Worm (Caenorhabditis elegans): ENCODE measurements around the gene C28H8.5.

The C28H8.5 gene

ce11 chrIII:5898631-5899030 is 14.5 kb downstream of the C28H8.5 start:
- peak in 1 of 2 experiments; percentile 15 for TF ChIP-seq lsy-2 (tag; optimal IDR thresholded peaks at IDR 0.05)
- TF ChIP-seq ceh-16 (tag; optimal IDR thresholded peaks at IDR 0.05): no peak
- TF ChIP-seq nhr-77 (tag; optimal IDR thresholded peaks at IDR 0.05): no peak
- no peak for TF ChIP-seq sma-9 (GFP tag; optimal IDR thresholded peaks at IDR 0.05)
- TF ChIP-seq sma-9 (tag; optimal IDR thresholded peaks at IDR 0.05): no peak
- peak; percentile 7 for TF ChIP-seq nhr-129 (tag; optimal IDR thresholded peaks at IDR 0.05)
- TF ChIP-seq ztf-1 (GFP tag; conservative IDR thresholded peaks at IDR 0.05): no peak
- TF ChIP-seq R02D3.7 (tag; optimal IDR thresholded peaks at IDR 0.05): no peak
- TF ChIP-seq nhr-12 (tag; optimal IDR thresholded peaks at IDR 0.05): no peak
- TF ChIP-seq F13H6.1 (tag; optimal IDR thresholded peaks at IDR 0.05): peak; percentile 12
- TF ChIP-seq dmd-4 (tag; optimal IDR thresholded peaks at IDR 0.05): no peak
- TF ChIP-seq nhr-25 (tag; optimal IDR thresholded peaks at IDR 0.05): no peak
- no peak for TF ChIP-seq elt-3 (tag; optimal IDR thresholded peaks at IDR 0.05)
- peak; percentile 23 for TF ChIP-seq unc-55 (GFP tag; optimal IDR thresholded peaks at IDR 0.05)
- TF ChIP-seq lin-39 (tag; optimal IDR thresholded peaks at IDR 0.05): no peak
- no peak for TF ChIP-seq Y55F3AM.14 (GFP tag; optimal IDR thresholded peaks at IDR 0.05)
- TF ChIP-seq blmp-1 (tag; optimal IDR thresholded peaks at IDR 0.05; ENCODE audit: insufficient read depth): no peak
- TF ChIP-seq nhr-6 (tag; optimal IDR thresholded peaks at IDR 0.05): no peak
- no peak for TF ChIP-seq unc-39 (tag; optimal IDR thresholded peaks at IDR 0.05)
- no peak for TF ChIP-seq sma-3 (GFP tag; optimal IDR thresholded peaks at IDR 0.05)
- no peak for TF ChIP-seq alr-1 (tag; optimal IDR thresholded peaks at IDR 0.05)

ce11 chrIII:5900709-5901108 is 16.6 kb downstream of the C28H8.5 start:
- TF ChIP-seq egl-27 (tag; optimal IDR thresholded peaks at IDR 0.05): no peak
- no peak for TF ChIP-seq ztf-11 (tag; optimal IDR thresholded peaks at IDR 0.05)
- TF ChIP-seq fos-1 (tag; optimal IDR thresholded peaks at IDR 0.05): peak; percentile 69
- peak; percentile 77 for TF ChIP-seq nhr-129 (tag; optimal IDR thresholded peaks at IDR 0.05)
- no peak for TF ChIP-seq crh-2 (tag; optimal IDR thresholded peaks at IDR 0.05)
- no peak for TF ChIP-seq nhr-77 (tag; optimal IDR thresholded peaks at IDR 0.05)
- TF ChIP-seq F13H6.1 (tag; optimal IDR thresholded peaks at IDR 0.05): no peak
- no peak for TF ChIP-seq elt-1 (tag; optimal IDR thresholded peaks at IDR 0.05)

DNA sequence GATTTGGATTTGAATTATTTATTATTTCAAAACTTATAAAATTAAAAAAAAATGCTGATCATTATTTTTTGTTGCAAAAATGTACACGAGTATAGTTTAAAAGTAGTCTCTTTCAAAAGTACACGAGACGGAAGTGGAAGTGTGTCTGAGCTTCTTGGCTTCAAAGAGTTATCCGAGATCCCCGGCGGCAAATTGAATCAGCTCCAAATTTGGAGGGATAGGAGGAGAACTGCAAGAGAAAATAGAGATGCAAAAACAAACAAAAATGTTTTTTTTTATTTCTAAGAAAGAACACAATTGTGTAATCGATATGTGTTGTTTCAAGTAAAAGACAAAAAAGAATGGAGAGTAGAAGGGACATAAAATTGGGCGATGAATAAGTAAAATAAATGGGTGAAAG is 18.5 kb downstream of the C28H8.5 start:
- TF ChIP-seq unc-39 (tag; optimal IDR thresholded peaks at IDR 0.05) (no peak), nhr-10 (tag; optimal IDR thresholded peaks at IDR 0.05) (no peak), sem-4 (tag; optimal IDR thresholded peaks at IDR 0.05) (no peak), nhr-12 (tag; optimal IDR thresholded peaks at IDR 0.05) (no peak), Y55F3AM.14 (GFP tag; optimal IDR thresholded peaks at IDR 0.05) (no peak), lin-11 (tag; optimal IDR thresholded peaks at IDR 0.05) (no peak), elt-1 (tag; optimal IDR thresholded peaks at IDR 0.05) (no peak)

DNA sequence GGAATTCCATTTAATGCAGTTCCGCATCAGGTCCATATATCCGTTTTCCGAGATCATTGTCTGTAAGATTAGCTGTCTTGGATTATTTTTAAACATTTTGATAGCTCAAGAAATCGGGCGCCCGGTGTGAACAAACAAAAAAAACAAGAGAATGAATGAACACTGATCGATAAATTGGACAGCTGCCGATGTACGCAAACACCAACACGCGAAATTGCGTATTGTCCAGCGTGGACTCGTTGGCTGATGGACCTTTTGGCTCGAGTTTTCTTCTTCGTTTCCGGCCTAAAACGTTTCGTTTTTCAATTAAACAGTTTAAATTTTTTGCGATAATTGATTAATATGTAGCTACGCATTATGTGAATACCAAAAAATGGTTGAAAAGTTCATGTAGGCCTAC is 22.0 kb downstream of the C28H8.5 start, which contains the start of gene dpff-1:
Gene dpff-1 (minus strand): TSS at position 288 of the 400 bp plus-strand sequence.
- TF ChIP-seq F13H6.1 (tag; optimal IDR thresholded peaks at IDR 0.05): peak; percentile 34
- peak; percentile 39 for TF ChIP-seq unc-55 (GFP tag; optimal IDR thresholded peaks at IDR 0.05)
- TF ChIP-seq C34F6.9 (tag; optimal IDR thresholded peaks at IDR 0.05): peak; percentile 37
- TF ChIP-seq lsy-2 (tag; optimal IDR thresholded peaks at IDR 0.05): peak in 1 of 2 experiments; percentile 44
- TF ChIP-seq ama-1 (optimal IDR thresholded peaks at IDR 0.05): peak; percentile 21
- no peak for TF ChIP-seq sma-3 (GFP tag; optimal IDR thresholded peaks at IDR 0.05)
- peak; percentile 39 for TF ChIP-seq nhr-129 (tag; optimal IDR thresholded peaks at IDR 0.05)
- TF ChIP-seq Y55F3AM.14 (GFP tag; optimal IDR thresholded peaks at IDR 0.05): no peak
- peak; percentile 5 for TF ChIP-seq gmeb-1 (tag; optimal IDR thresholded peaks at IDR 0.05)
- TF ChIP-seq crh-2 (tag; optimal IDR thresholded peaks at IDR 0.05): peak; percentile 3
- TF ChIP-seq sem-4 (tag; optimal IDR thresholded peaks at IDR 0.05): no peak
- no peak for TF ChIP-seq ZK546.5 (tag; optimal IDR thresholded peaks at IDR 0.05)
- TF ChIP-seq nhr-6 (tag; optimal IDR thresholded peaks at IDR 0.05): no peak

DNA sequence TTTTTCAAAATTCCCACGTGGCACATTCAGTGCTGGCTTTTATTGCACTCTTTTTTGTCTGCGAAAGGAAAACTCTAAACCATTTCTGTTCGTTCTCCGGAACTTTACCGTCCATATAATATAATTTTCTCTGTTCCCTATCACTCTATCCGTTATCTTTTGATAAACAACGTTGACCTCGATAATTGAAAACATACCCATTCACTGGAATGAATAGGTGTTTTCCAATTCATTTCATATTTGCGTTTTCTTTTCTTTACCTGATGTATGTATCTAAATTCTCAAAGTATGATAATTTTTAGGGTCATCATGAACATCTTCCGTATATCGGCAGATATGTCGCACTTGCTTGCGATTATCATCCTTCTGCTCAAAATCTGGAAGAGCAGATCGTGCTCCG is 22.6 kb downstream of the C28H8.5 start, which contains the start of gene erd-2.2:
Gene erd-2.2 (plus strand): TSS at position 301 of the 400 bp plus-strand sequence.
- TF ChIP-seq lin-39 (tag; optimal IDR thresholded peaks at IDR 0.05) (no peak), ZK546.5 (tag; optimal IDR thresholded peaks at IDR 0.05) (no peak), ztf-4 (tag; optimal IDR thresholded peaks at IDR 0.05) (no peak), nhr-237 (tag; optimal IDR thresholded peaks at IDR 0.05) (no peak), zag-1 (tag; optimal IDR thresholded peaks at IDR 0.05) (no peak), ztf-11 (tag; optimal IDR thresholded peaks at IDR 0.05) (no peak), lin-11 (tag; optimal IDR thresholded peaks at IDR 0.05) (no peak), nhr-11 (tag; optimal IDR thresholded peaks at IDR 0.05) (no peak), blmp-1 (tag; optimal IDR thresholded peaks at IDR 0.05; ENCODE audit: insufficient read depth) (no peak), mab-5 (tag; optimal IDR thresholded peaks at IDR 0.05) (no peak), gmeb-1 (tag; optimal IDR thresholded peaks at IDR 0.05) (no peak), Y55F3AM.14 (GFP tag; optimal IDR thresholded peaks at IDR 0.05) (no peak), nhr-21 (tag; optimal IDR thresholded peaks at IDR 0.05) (no peak), sma-9 (GFP tag; optimal IDR thresholded peaks at IDR 0.05) (no peak), sma-9 (tag; optimal IDR thresholded peaks at IDR 0.05) (no peak)
